Worm (Caenorhabditis elegans): ENCODE data around the gene C56C10.7.

DNA sequence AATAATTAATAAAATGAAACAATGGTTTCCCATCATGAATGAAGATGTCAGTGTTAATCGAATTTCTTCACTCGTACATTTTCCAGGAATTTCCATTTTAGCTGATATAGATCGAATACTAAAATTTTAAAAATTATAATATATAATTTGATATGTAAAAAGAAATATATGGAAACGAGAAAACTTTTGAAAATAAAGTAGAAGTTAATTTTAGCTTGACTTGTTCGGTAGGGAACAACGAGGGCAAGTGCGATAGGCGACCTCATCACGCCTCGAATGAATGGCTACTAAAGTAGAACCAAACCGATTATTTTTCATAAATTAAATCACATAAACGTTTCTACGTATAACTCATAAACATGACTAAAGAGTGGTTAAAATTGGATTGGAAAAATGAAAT lies 9.0 kb downstream of the C56C10.7 start, which contains the start of gene sra-31:
- TF ChIP-seq W03F9.2 (tag; optimal IDR thresholded peaks at IDR 0.05): no peak
- no peak for TF ChIP-seq him-1 (tag; optimal IDR thresholded peaks at IDR 0.05)
